Worm (Caenorhabditis elegans) whole organism, mixed stage, embryonic: ENCODE data around the gene try-5.

Experiments
- blmp-1 ChIP-seq: fragments of 150-350 bp; optimal IDR thresholded peaks from 2 replicates; lab custom pipeline; 2014; ENCODE audit warnings: missing biosample characterization, missing genetic modification characterization
- lin-13 ChIP-seq: fragments of 150-350 bp; optimal IDR thresholded peaks from 2 replicates; lab custom pipeline; 2014; ENCODE audit warnings: missing biosample characterization, missing genetic modification characterization
- lsy-2 ChIP-seq: fragments of 150-350 bp; optimal IDR thresholded peaks from 2 replicates; lab custom pipeline; 2014; ENCODE audit warnings: missing biosample characterization, missing genetic modification characterization

- no peak for TF ChIP-seq blmp-1
- TF ChIP-seq lin-13: no peak
- TF ChIP-seq lsy-2 (tag; lab: Kevin White, UChicago): no peak
Measured at ce11 chrV:9312377-9312776, 34.5 kb upstream of the try-5 start.
